Fruit fly (Drosophila melanogaster) whole organism, embryonic: ENCODE measurements around the gene CG11726.

Experiments used
- Atf3 ChIP-seq: fragments of 200-800 bp; sonication (Bioruptor generic); optimal IDR thresholded peaks from 3 replicates; lab custom pipeline; 2016; ENCODE audit warnings: missing biosample characterization, missing genetic modification characterization
- CG10147 ChIP-seq: fragments of 200-800 bp; sonication (Bioruptor generic); optimal IDR thresholded peaks from 2 replicates; lab custom pipeline; 2019; ENCODE audit warnings: missing biosample characterization, mild to moderate bottlenecking, missing genetic modification characterization, moderate library complexity
- CG12391 ChIP-seq: fragments of 200-800 bp; sonication (Bioruptor generic); optimal IDR thresholded peaks from 3 replicates; lab custom pipeline; 2018; ENCODE audit warnings: missing biosample characterization, mild to moderate bottlenecking, missing genetic modification characterization, moderate library complexity
- CG13296 ChIP-seq: fragments of 200-800 bp; sonication (Bioruptor generic); optimal IDR thresholded peaks from 3 replicates; lab custom pipeline; 2018; ENCODE audit warnings: missing biosample characterization, mild to moderate bottlenecking, missing genetic modification characterization
- CG13894 ChIP-seq: fragments of 200-800 bp; sonication (Bioruptor generic); optimal IDR thresholded peaks from 3 replicates; lab custom pipeline; 2018; ENCODE audit warnings: missing biosample characterization, mild to moderate bottlenecking, missing genetic modification characterization, moderate library complexity
- CG14667 ChIP-seq: fragments of 200-800 bp; sonication (Bioruptor generic); IDR thresholded peaks from 2 replicates; pipeline ENCODE4 v1.3.6; 2022; ENCODE audit warnings: missing biosample characterization, missing genetic modification characterization
- CG16815 ChIP-seq: fragments of 200-800 bp; sonication (Bioruptor generic); optimal IDR thresholded peaks from 3 replicates; lab custom pipeline; 2017; ENCODE audit warnings: missing biosample characterization, mild to moderate bottlenecking, missing genetic modification characterization
- CG1792 ChIP-seq: fragments of 200-800 bp; sonication (Bioruptor generic); optimal IDR thresholded peaks from 2 replicates; lab custom pipeline; 2016; ENCODE audit warnings: missing biosample characterization, missing genetic modification characterization
- CG18011 ChIP-seq: fragments of 200-800 bp; sonication (Bioruptor generic); optimal IDR thresholded peaks from 2 replicates; lab custom pipeline; 2017; ENCODE audit warnings: missing biosample characterization, missing genetic modification characterization, mild to moderate bottlenecking, moderate library complexity, missing genotype
- CG18262 ChIP-seq: fragments of 200-800 bp; optimal IDR thresholded peaks from 3 replicates; lab custom pipeline; 2019; ENCODE audit warnings: missing biosample characterization, mild to moderate bottlenecking, missing genetic modification characterization, moderate library complexity
- CG18599 ChIP-seq: fragments of 200-800 bp; sonication (Bioruptor generic); optimal IDR thresholded peaks from 3 replicates; lab custom pipeline; 2017; ENCODE audit warnings: missing biosample characterization, missing genetic modification characterization, mild to moderate bottlenecking, moderate library complexity, missing genetic modification reagents
- CG2116 ChIP-seq: fragments of 200-800 bp; sonication (Bioruptor generic); optimal IDR thresholded peaks from 3 replicates; lab custom pipeline; 2018; ENCODE audit warnings: missing biosample characterization, mild to moderate bottlenecking, missing genetic modification characterization
- CG2199 ChIP-seq: fragments of 200-800 bp; sonication (Bioruptor generic); IDR thresholded peaks from 3 replicates; pipeline ENCODE4 v1.3.6; 2022; ENCODE audit warnings: missing biosample characterization, missing genetic modification characterization
- CG33213 ChIP-seq: fragments of 200-800 bp; sonication (Bioruptor generic); optimal IDR thresholded peaks from 3 replicates; lab custom pipeline; 2016; ENCODE audit warnings: missing biosample characterization, missing genetic modification characterization
- CG43689 ChIP-seq: fragments of 200-800 bp; sonication (Bioruptor generic); IDR thresholded peaks from 2 replicates; pipeline ENCODE4 v1.3.6; 2022; ENCODE audit warnings: missing biosample characterization, missing genetic modification characterization
- CG4404 ChIP-seq: fragments of 200-800 bp; sonication (Bioruptor generic); IDR thresholded peaks from 2 replicates; pipeline ENCODE4 v1.3.6; 2022; ENCODE audit warnings: missing biosample characterization, missing genetic modification characterization
- CG6272 ChIP-seq: fragments of 200-800 bp; sonication (Bioruptor generic); IDR thresholded peaks from 2 replicates; pipeline ENCODE4 v1.3.6; 2022; ENCODE audit warnings: missing biosample characterization, missing genetic modification characterization
- CG8089 ChIP-seq: fragments of 200-800 bp; sonication (Bioruptor generic); optimal IDR thresholded peaks from 3 replicates; lab custom pipeline; 2016; ENCODE audit warnings: missing biosample characterization, missing genetic modification characterization
- CG8478 ChIP-seq: fragments of >200 bp; optimal IDR thresholded peaks from 2 replicates; lab custom pipeline; 2018
- CG9609 ChIP-seq: fragments of 200-800 bp; sonication (Bioruptor generic); optimal IDR thresholded peaks from 3 replicates; lab custom pipeline; 2016; ENCODE audit warnings: missing biosample characterization, missing genetic modification characterization
- D19B ChIP-seq: fragments of 200-800 bp; sonication (Bioruptor generic); optimal IDR thresholded peaks from 2 replicates; lab custom pipeline; 2017; ENCODE audit warnings: missing biosample characterization, mild to moderate bottlenecking, missing genetic modification characterization
- Dbx ChIP-seq: fragments of 200-800 bp; sonication (Bioruptor generic); IDR thresholded peaks from 3 replicates; pipeline ENCODE4 v1.3.6; 2022; ENCODE audit warnings: missing biosample characterization, missing genetic modification characterization
- Deaf1 ChIP-seq: fragments of 200-800 bp; optimal IDR thresholded peaks from 3 replicates; lab custom pipeline; 2019; ENCODE audit warnings: missing biosample characterization, mild to moderate bottlenecking, missing genetic modification characterization, moderate library complexity
- Dip2 ChIP-seq: fragments of 200-800 bp; sonication (Bioruptor generic); IDR thresholded peaks from 2 replicates; pipeline ENCODE4 v1.3.6; 2022; ENCODE audit warnings: missing biosample characterization, missing genetic modification characterization
- ERR ChIP-seq: fragments of 200-800 bp; sonication (Bioruptor generic); optimal IDR thresholded peaks from 2 replicates; lab custom pipeline; 2016; ENCODE audit warnings: missing biosample characterization, missing genetic modification characterization
- Elba2 ChIP-seq: fragments of 200-800 bp; sonication (Bioruptor generic); optimal IDR thresholded peaks from 3 replicates; lab custom pipeline; 2016; ENCODE audit warnings: missing biosample characterization, missing genetic modification characterization
- Ets65A ChIP-seq: fragments of 200-800 bp; sonication (Bioruptor generic); peaks from one replicate; lab custom pipeline; 2016; ENCODE audit warnings: missing biosample characterization, missing genetic modification characterization
- Ets97D ChIP-seq: fragments of 200-800 bp; sonication (Bioruptor generic); optimal IDR thresholded peaks from 3 replicates; lab custom pipeline; 2016; ENCODE audit warnings: missing biosample characterization, missing genetic modification characterization
- Fer1 ChIP-seq: fragments of 200-800 bp; sonication (Bioruptor generic); optimal IDR thresholded peaks from 2 replicates; lab custom pipeline; 2017; ENCODE audit warnings: missing biosample characterization, mild to moderate bottlenecking, missing genetic modification characterization
- Gsc ChIP-seq: fragments of 200-800 bp; sonication (Bioruptor generic); IDR thresholded peaks from 2 replicates; pipeline ENCODE4 v1.3.6; 2022; ENCODE audit warnings: missing biosample characterization, missing genetic modification characterization
- Hmr ChIP-seq: fragments of 200-800 bp; sonication (Bioruptor generic); optimal IDR thresholded peaks from 3 replicates; lab custom pipeline; 2017; ENCODE audit warnings: mild to moderate bottlenecking, missing biosample characterization, missing genetic modification reagents, missing genetic modification characterization
- Hr3 ChIP-seq: fragments of 200-800 bp; sonication (Bioruptor generic); optimal IDR thresholded peaks from 3 replicates; lab custom pipeline; 2016; ENCODE audit warnings: missing biosample characterization, missing genetic modification characterization
- Rfx ChIP-seq: fragments of 200-800 bp; sonication (Bioruptor generic); IDR thresholded peaks from 2 replicates; pipeline ENCODE4 v1.3.6; 2022; ENCODE audit warnings: missing biosample characterization, missing genetic modification characterization
- ac ChIP-seq: fragments of 200-800 bp; sonication (Bioruptor generic); optimal IDR thresholded peaks from 3 replicates; lab custom pipeline; 2017; ENCODE audit warnings: missing biosample characterization, mild to moderate bottlenecking, missing genetic modification characterization
- ap ChIP-seq: fragments of 200-800 bp; sonication (Bioruptor generic); IDR thresholded peaks from 2 replicates; pipeline ENCODE4 v1.3.6; 2022; ENCODE audit warnings: missing biosample characterization, missing genetic modification characterization
- ara ChIP-seq: fragments of 200-800 bp; sonication (Bioruptor generic); IDR thresholded peaks from 2 replicates; pipeline ENCODE4 v1.3.6; 2022; ENCODE audit warnings: missing biosample characterization, missing genetic modification characterization
- cad ChIP-seq: fragments of >200 bp; optimal IDR thresholded peaks from 2 replicates; lab custom pipeline; 2017; ENCODE audit warnings: missing biosample characterization, missing genetic modification characterization
- danr ChIP-seq: fragments of 200-800 bp; sonication (Bioruptor generic); IDR thresholded peaks from 2 replicates; pipeline ENCODE4 v1.3.6; 2022; ENCODE audit warnings: missing biosample characterization, missing genetic modification characterization
- dimm ChIP-seq: fragments of 200-800 bp; sonication (Bioruptor generic); IDR thresholded peaks from 2 replicates; pipeline ENCODE4 v1.3.6; 2022; ENCODE audit warnings: missing biosample characterization, missing genetic modification characterization
- dmrt99B ChIP-seq: fragments of 200-800 bp; sonication (Bioruptor generic); optimal IDR thresholded peaks from 2 replicates; lab custom pipeline; 2018; ENCODE audit warnings: missing biosample characterization, mild to moderate bottlenecking, missing genetic modification characterization, moderate library complexity
- ems ChIP-seq: fragments of 200-800 bp; sonication (Bioruptor generic); optimal IDR thresholded peaks from 3 replicates; lab custom pipeline; 2016; ENCODE audit warnings: missing biosample characterization, missing genetic modification characterization
- en ChIP-seq: fragments of 200-800 bp; sonication (Bioruptor generic); optimal IDR thresholded peaks from 2 replicates; lab custom pipeline; 2016; ENCODE audit warnings: missing biosample characterization, missing genetic modification characterization
- gce ChIP-seq: fragments of 200-800 bp; sonication (Bioruptor generic); IDR thresholded peaks from 3 replicates; pipeline ENCODE4 v1.3.6; 2022; ENCODE audit warnings: missing biosample characterization, missing genetic modification characterization
- lab ChIP-seq: fragments of 200-800 bp; sonication (Bioruptor generic); optimal IDR thresholded peaks from 3 replicates; lab custom pipeline; 2017; ENCODE audit warnings: missing biosample characterization, missing genetic modification characterization, mild to moderate bottlenecking, moderate library complexity, missing genetic modification reagents
- row ChIP-seq: fragments of 200-800 bp; sonication (Bioruptor generic); IDR thresholded peaks from 3 replicates; pipeline ENCODE4 v1.3.6; 2022; ENCODE audit warnings: missing biosample characterization, missing genetic modification characterization
- seq ChIP-seq: fragments of 200-800 bp; sonication (Bioruptor generic); IDR thresholded peaks from 2 replicates; pipeline ENCODE4 v1.3.6; 2022; ENCODE audit warnings: missing biosample characterization, missing genetic modification characterization
- sr ChIP-seq: fragments of 200-800 bp; sonication (Bioruptor generic); IDR thresholded peaks from 3 replicates; pipeline ENCODE4 v1.3.6; 2022; ENCODE audit warnings: missing biosample characterization, missing genetic modification characterization
- tap ChIP-seq: fragments of 200-800 bp; optimal IDR thresholded peaks from 3 replicates; lab custom pipeline; 2019; ENCODE audit warnings: missing biosample characterization, mild to moderate bottlenecking, missing genetic modification characterization, moderate library complexity
- tin ChIP-seq: fragments of 200-800 bp; sonication (Bioruptor generic); optimal IDR thresholded peaks from 3 replicates; lab custom pipeline; 2016; ENCODE audit warnings: missing biosample characterization, missing genetic modification characterization
- wor ChIP-seq: fragments of 200-800 bp; sonication (Bioruptor generic); IDR thresholded peaks from 2 replicates; pipeline ENCODE4 v1.3.6; 2022; ENCODE audit warnings: missing biosample characterization, missing genetic modification characterization
- z ChIP-seq: fragments of 200-800 bp; sonication (Bioruptor generic); IDR thresholded peaks from 3 replicates; pipeline ENCODE4 v1.3.6; 2022; ENCODE audit warnings: missing biosample characterization, missing genetic modification characterization
- zf30C ChIP-seq: fragments of 200-800 bp; sonication (Bioruptor generic); optimal IDR thresholded peaks from 3 replicates; lab custom pipeline; 2018; ENCODE audit warnings: missing biosample characterization, mild to moderate bottlenecking, missing genetic modification characterization

The CG11726 gene

dm6 chr3L:11349908-11350405, 44.5 kb upstream of the CG11726 start (continued):
- TF ChIP-seq CG33213 = no peak
- peak; percentile 85 for TF ChIP-seq Hmr (GFP tag; lab: Kevin White, UChicago)
- peak; percentile 79 for TF ChIP-seq CG13296 (GFP tag; lab: Kevin White, UChicago)
- TF ChIP-seq en = peak; percentile 19
- no peak for TF ChIP-seq Elba2 (GFP tag; lab: Kevin White, UChicago)
- peak; percentile 94 for TF ChIP-seq CG18262 (tag; lab: Kevin White, UChicago)
- TF ChIP-seq sr (GFP tag; lab: Robert Waterston, UW) = no peak
- peak; percentile 88 for TF ChIP-seq lab
- peak; percentile 91 for TF ChIP-seq seq (GFP tag; lab: Robert Waterston, UW)
- 0 out of 3 replicates have a peak, but pooled peaks have one; percentile 18 for TF ChIP-seq gce (GFP tag; lab: Robert Waterston, UW)
- peak; percentile 93 for TF ChIP-seq CG4404 (GFP tag; lab: Robert Waterston, UW)
- peak; percentile 59 for TF ChIP-seq CG2116 (GFP tag; lab: Kevin White, UChicago)
- TF ChIP-seq dimm (GFP tag; lab: Robert Waterston, UW) = peak; percentile 85
- TF ChIP-seq cad = no peak
- TF ChIP-seq CG16815 (GFP tag; lab: Kevin White, UChicago) = peak; percentile 89
- peak; percentile 87 for TF ChIP-seq tin (GFP tag; lab: Kevin White, UChicago)
- TF ChIP-seq CG6272 (GFP tag; lab: Robert Waterston, UW) = peak; percentile 78
- TF ChIP-seq D19B = peak; percentile 97
- TF ChIP-seq CG13894 = no peak
- peak; percentile 17 for TF ChIP-seq Ets97D
- TF ChIP-seq CG1792 (GFP tag; lab: Kevin White, UChicago) = peak; percentile 37
- peak; percentile 92 for TF ChIP-seq CG12391
- peak; percentile 86 for TF ChIP-seq CG14667 (GFP tag; lab: Robert Waterston, UW)
- peak; percentile 36 for TF ChIP-seq Deaf1
- TF ChIP-seq danr (GFP tag; lab: Robert Waterston, UW) = peak; percentile 90
- no peak for TF ChIP-seq CG8478 (lab: Kevin White, UChicago)
- 0 out of 3 replicates have a peak, but pooled peaks have one; percentile 45 for TF ChIP-seq CG2199 (GFP tag; lab: Robert Waterston, UW)
- peak; percentile 87 for TF ChIP-seq Hr3
- TF ChIP-seq ac (GFP tag; lab: Kevin White, UChicago) = peak; percentile 35
- TF ChIP-seq CG9609 (GFP tag; lab: Kevin White, UChicago) = peak; percentile 79
- TF ChIP-seq Dip2 = 0 out of 2 replicates have a peak, but pooled peaks have one; percentile 41
- peak; percentile 86 for TF ChIP-seq CG43689 (GFP tag; lab: Robert Waterston, UW)
- peak; percentile 85 for TF ChIP-seq CG10147 (GFP tag; lab: Kevin White, UChicago)
- TF ChIP-seq Rfx (GFP tag; lab: Robert Waterston, UW) = peak; percentile 92
- TF ChIP-seq row = peak; percentile 89
- TF ChIP-seq ems (GFP tag; lab: Kevin White, UChicago) = peak; percentile 68
- TF ChIP-seq z (GFP tag; lab: Robert Waterston, UW) = no peak
- peak; percentile 90 for TF ChIP-seq wor (GFP tag; lab: Robert Waterston, UW)
- peak; percentile 84 for TF ChIP-seq ara (GFP tag; lab: Robert Waterston, UW)
- TF ChIP-seq CG18011 = peak; percentile 48
- TF ChIP-seq CG18599 (GFP tag; lab: Kevin White, UChicago) = peak; percentile 87
- peak; percentile 38 for TF ChIP-seq CG8089 (GFP tag; lab: Kevin White, UChicago)
- TF ChIP-seq tap (tag; lab: Kevin White, UChicago) = peak; percentile 87
- TF ChIP-seq Fer1 (GFP tag; lab: Kevin White, UChicago) = peak; percentile 81
- TF ChIP-seq zf30C (GFP tag; lab: Kevin White, UChicago) = no peak
- no peak for TF ChIP-seq ERR
- peak; percentile 86; the same call in 2 of the 3 replicates for TF ChIP-seq Dbx (GFP tag; lab: Robert Waterston, UW)
- peak; percentile 88 for TF ChIP-seq Ets65A (GFP tag; lab: Kevin White, UChicago)
- TF ChIP-seq ap (GFP tag; lab: Robert Waterston, UW) = peak; percentile 72; the same call in 1 of the 2 replicates
- TF ChIP-seq Gsc (GFP tag; lab: Robert Waterston, UW) = peak; percentile 72
- peak; percentile 97 for TF ChIP-seq dmrt99B
- peak; percentile 32 for TF ChIP-seq Atf3
